Fruit fly (Drosophila melanogaster) whole organism, embryonic: ENCODE results near the gene Rbcn-3B.

ENCODE experiments used
- Asciz ChIP-seq: fragments of 200-800 bp; sonication (Bioruptor generic); optimal IDR thresholded peaks from 2 replicates; lab custom pipeline; 2017; ENCODE audit warnings: missing biosample characterization, mild to moderate bottlenecking, missing genetic modification characterization, missing genetic modification reagents
- Awh ChIP-seq: fragments of 200-800 bp; sonication (Bioruptor generic); IDR thresholded peaks from 2 replicates; pipeline ENCODE4, ENCODE4 v1.3.6; 2022; ENCODE audit warnings: missing biosample characterization, missing genetic modification characterization
- B-H2 ChIP-seq: fragments of 200-800 bp; sonication (Bioruptor generic); optimal IDR thresholded peaks from 2 replicates; lab custom pipeline; 2018; ENCODE audit warnings: missing biosample characterization, mild to moderate bottlenecking, missing genetic modification characterization
- CG10209 ChIP-seq: fragments of 200-800 bp; sonication (Bioruptor generic); optimal IDR thresholded peaks from 3 replicates; lab custom pipeline; 2017; ENCODE audit warnings: missing biosample characterization, mild to moderate bottlenecking, missing genetic modification characterization, missing genetic modification reagents
- CG1024 ChIP-seq: fragments of 200-800 bp; sonication (Bioruptor generic); IDR thresholded peaks from 2 replicates; pipeline ENCODE4 v1.3.6; 2022; ENCODE audit warnings: missing biosample characterization, missing genetic modification characterization
- CG10321 ChIP-seq: fragments of 200-800 bp; sonication (Bioruptor generic); IDR thresholded peaks from 2 replicates; pipeline ENCODE4 v1.3.6; 2022; ENCODE audit warnings: missing biosample characterization, missing genetic modification characterization
- CG12155 ChIP-seq: fragments of 200-800 bp; sonication (Bioruptor generic); optimal IDR thresholded peaks from 3 replicates; lab custom pipeline; 2016; ENCODE audit warnings: missing biosample characterization, missing genetic modification characterization
- CG14050 ChIP-seq: fragments of 200-800 bp; sonication (Bioruptor generic); IDR thresholded peaks from 3 replicates; pipeline ENCODE4 v1.3.6; 2022; ENCODE audit warnings: missing biosample characterization, missing genetic modification characterization
- CG14965 ChIP-seq: fragments of 200-800 bp; sonication (Bioruptor generic); optimal IDR thresholded peaks from 2 replicates; lab custom pipeline; 2016; ENCODE audit warnings: missing biosample characterization, missing genetic modification characterization, borderline replicate concordance
- CG1602 ChIP-seq: fragments of 200-800 bp; sonication (Bioruptor generic); optimal IDR thresholded peaks from 3 replicates; lab custom pipeline; 2016; ENCODE audit warnings: missing biosample characterization, missing genetic modification characterization
- CG17385 ChIP-seq: fragments of 200-800 bp; sonication (Bioruptor generic); optimal IDR thresholded peaks from 3 replicates; lab custom pipeline; 2018; ENCODE audit warnings: missing biosample characterization, mild to moderate bottlenecking, missing genetic modification characterization
- CG18764 ChIP-seq: fragments of 200-800 bp; sonication (Bioruptor generic); optimal IDR thresholded peaks from 3 replicates; lab custom pipeline; 2016; ENCODE audit warnings: missing biosample characterization, missing genetic modification characterization
- CG34224 ChIP-seq: fragments of 200-800 bp; sonication (Bioruptor generic); IDR thresholded peaks from 3 replicates; pipeline ENCODE4 v1.3.6; 2022; ENCODE audit warnings: missing biosample characterization, missing genetic modification characterization; ENCODE audit not compliant: partially characterized antibody
- CG3838 ChIP-seq: fragments of 200-800 bp; sonication (Bioruptor generic); optimal IDR thresholded peaks from 3 replicates; lab custom pipeline; 2016; ENCODE audit warnings: missing biosample characterization, missing genetic modification characterization
- CG6175 ChIP-seq: fragments of 200-800 bp; sonication (Bioruptor generic); IDR thresholded peaks from 3 replicates; pipeline ENCODE4 v1.3.6; 2022; ENCODE audit warnings: missing biosample characterization, missing genetic modification characterization
- CG6813 ChIP-seq: fragments of 200-800 bp; sonication (Bioruptor generic); optimal IDR thresholded peaks from 2 replicates; lab custom pipeline; 2017; ENCODE audit warnings: missing biosample characterization, missing genetic modification characterization, mild to moderate bottlenecking, moderate library complexity, missing genetic modification reagents
- CG9817 ChIP-seq: fragments of 200-800 bp; sonication (Bioruptor generic); optimal IDR thresholded peaks from 2 replicates; lab custom pipeline; 2018; ENCODE audit warnings: missing biosample characterization, mild to moderate bottlenecking, missing genetic modification characterization, moderate library complexity
- Deaf1 ChIP-seq: fragments of 200-800 bp; optimal IDR thresholded peaks from 3 replicates; lab custom pipeline; 2019; ENCODE audit warnings: missing biosample characterization, mild to moderate bottlenecking, missing genetic modification characterization, moderate library complexity
- Dek ChIP-seq: fragments of 200-800 bp; sonication (Bioruptor generic); optimal IDR thresholded peaks from 3 replicates; lab custom pipeline; 2019; ENCODE audit warnings: missing biosample characterization, mild to moderate bottlenecking, missing genetic modification characterization, moderate library complexity
- Ets97D ChIP-seq: fragments of 200-800 bp; sonication (Bioruptor generic); optimal IDR thresholded peaks from 3 replicates; lab custom pipeline; 2016; ENCODE audit warnings: missing biosample characterization, missing genetic modification characterization
- Hmx ChIP-seq: fragments of 200-800 bp; sonication (Bioruptor generic); optimal IDR thresholded peaks from 2 replicates; lab custom pipeline; 2016; ENCODE audit warnings: missing biosample characterization, missing genetic modification characterization
- Lhr ChIP-seq: fragments of 200-800 bp; sonication (Bioruptor generic); optimal IDR thresholded peaks from 3 replicates; lab custom pipeline; 2017; ENCODE audit warnings: mild to moderate bottlenecking, missing biosample characterization, missing genetic modification reagents, missing genetic modification characterization
- Lpt ChIP-seq: fragments of >200 bp; optimal IDR thresholded peaks from 2 replicates; lab custom pipeline; 2018; ENCODE audit warnings: missing biosample characterization, missing genetic modification characterization
- MESR4 ChIP-seq: fragments of 200-800 bp; sonication (Bioruptor generic); optimal IDR thresholded peaks from 2 replicates; lab custom pipeline; 2018; ENCODE audit warnings: missing biosample characterization, mild to moderate bottlenecking, missing genetic modification characterization, moderate library complexity
- Med ChIP-seq: fragments of 200-800 bp; sonication (Bioruptor generic); peaks from one replicate; lab custom pipeline; 2016; ENCODE audit warnings: missing biosample characterization, missing genetic modification characterization, mild to moderate bottlenecking, inconsistent platforms, moderate library complexity
- Myb ChIP-seq: fragments of 200-800 bp; sonication (Bioruptor generic); optimal IDR thresholded peaks from 2 replicates; lab custom pipeline; 2016; ENCODE audit warnings: missing biosample characterization, missing genetic modification characterization
- Sry-δ ChIP-seq: fragments of 200-800 bp; sonication (Bioruptor generic); optimal IDR thresholded peaks from 2 replicates; lab custom pipeline; 2016; ENCODE audit warnings: missing biosample characterization, missing genetic modification characterization
- ab ChIP-seq: fragments of 200-800 bp; sonication (Bioruptor generic); optimal IDR thresholded peaks from 2 replicates; lab custom pipeline; 2016; ENCODE audit warnings: missing biosample characterization, missing genetic modification characterization
- abd-A ChIP-seq: fragments of 200-800 bp; sonication (Bioruptor generic); optimal IDR thresholded peaks from 3 replicates; lab custom pipeline; 2019; ENCODE audit warnings: missing biosample characterization, mild to moderate bottlenecking, missing genetic modification characterization, moderate library complexity
- ato ChIP-seq: fragments of 200-800 bp; sonication (Bioruptor generic); IDR thresholded peaks from 2 replicates; pipeline ENCODE4 v1.3.6; 2022; ENCODE audit warnings: missing biosample characterization, missing genetic modification characterization; ENCODE audit not compliant: partially characterized antibody
- bab2 ChIP-seq: fragments of 200-800 bp; sonication (Bioruptor generic); optimal IDR thresholded peaks from 2 replicates; lab custom pipeline; 2016; ENCODE audit warnings: missing biosample characterization, missing genetic modification characterization
- croc ChIP-seq: fragments of 200-800 bp; sonication (Bioruptor generic); conservative IDR thresholded peaks from 3 replicates; pipeline ENCODE4 v1.3.6; 2022; ENCODE audit warnings: missing biosample characterization, missing genetic modification characterization
- esg ChIP-seq: fragments of 200-800 bp; sonication (Bioruptor generic); conservative IDR thresholded peaks from 2 replicates; pipeline ENCODE4 v1.3.6; 2022; ENCODE audit warnings: missing biosample characterization, missing genetic modification characterization
- ftz-f1 ChIP-seq: fragments of 200-800 bp; sonication (Bioruptor generic); optimal IDR thresholded peaks from 2 replicates; lab custom pipeline; 2016; ENCODE audit warnings: missing biosample characterization, missing genetic modification characterization
- jumu ChIP-seq: fragments of 200-800 bp; sonication (Bioruptor generic); optimal IDR thresholded peaks from 3 replicates; lab custom pipeline; 2016; ENCODE audit warnings: missing biosample characterization, missing genetic modification characterization
- lola ChIP-seq, 3 experiments: fragments of >200 bp in 2 of 3; fragments of 200-800 bp in 1 of 3; sonication (Bioruptor generic) in 1 of 3; optimal IDR thresholded peaks; 2 replicates each; lab custom pipeline; 2017 to 2019; ENCODE audit warnings: missing biosample characterization in 3 of 3, missing genetic modification characterization in 3 of 3, mild to moderate bottlenecking in 1 of 3, moderate library complexity in 1 of 3
- mld ChIP-seq: fragments of 200-800 bp; sonication (Bioruptor generic); IDR thresholded peaks from 3 replicates; pipeline ENCODE4 v1.3.6; 2022; ENCODE audit warnings: missing biosample characterization, missing genetic modification characterization; ENCODE audit not compliant: partially characterized antibody
- nerfin-2 ChIP-seq: fragments of 200-800 bp; sonication (Bioruptor generic); IDR thresholded peaks from 2 replicates; pipeline ENCODE4 v1.3.6; 2022; ENCODE audit warnings: missing biosample characterization, missing genetic modification characterization; ENCODE audit not compliant: partially characterized antibody
- onecut ChIP-seq: fragments of 200-800 bp; sonication (Bioruptor generic); IDR thresholded peaks from 2 replicates; pipeline ENCODE4 v1.3.6; 2022; ENCODE audit warnings: missing biosample characterization, missing genetic modification characterization
- pan ChIP-seq, 4 experiments: fragments of >200 bp in 3 of 4; fragments of 200-800 bp in 1 of 4; sonication (Bioruptor generic) in 1 of 4; optimal IDR thresholded peaks in 3 of 4; IDR thresholded peaks in 1 of 4; 2 replicates each; pipeline versions ENCODE4 v1.3.6 to Lab custom; 2017 to 2022; ENCODE audit warnings: missing biosample characterization in 2 of 4, missing genetic modification characterization in 2 of 4, mixed read lengths in 1 of 4
- peb ChIP-seq: fragments of 200-800 bp; sonication (Bioruptor generic); IDR thresholded peaks from 2 replicates; pipeline ENCODE4 v1.3.6; 2022; ENCODE audit warnings: missing biosample characterization, missing genetic modification characterization
- repo ChIP-seq: fragments of 200-800 bp; sonication (Bioruptor generic); optimal IDR thresholded peaks from 2 replicates; lab custom pipeline; 2016; ENCODE audit warnings: missing biosample characterization, missing genetic modification characterization
- ro ChIP-seq: fragments of 200-800 bp; sonication (Bioruptor generic); IDR thresholded peaks from 2 replicates; pipeline ENCODE4 v1.3.6; 2022; ENCODE audit warnings: missing biosample characterization, missing genetic modification characterization
- sc ChIP-seq, 3 experiments: fragments of >200 bp in 2 of 3; fragments of 200-800 bp in 1 of 3; sonication (Bioruptor generic) in 1 of 3; optimal IDR thresholded peaks; 2 replicates in 2 of 3; 3 replicates in 1 of 3; lab custom pipeline; 2017; ENCODE audit warnings: mild to moderate bottlenecking in 1 of 3, missing biosample characterization in 1 of 3, missing genetic modification characterization in 1 of 3, missing genetic modification reagents in 1 of 3
- sd ChIP-seq: fragments of 200-800 bp; sonication (Bioruptor generic); optimal IDR thresholded peaks from 3 replicates; lab custom pipeline; 2018; ENCODE audit warnings: missing biosample characterization, mild to moderate bottlenecking, missing genetic modification characterization, moderate library complexity
- stwl ChIP-seq: fragments of 200-800 bp; sonication (Bioruptor generic); optimal IDR thresholded peaks from 3 replicates; lab custom pipeline; 2018; ENCODE audit warnings: missing biosample characterization, mild to moderate bottlenecking, missing genetic modification characterization, moderate library complexity
- usp ChIP-seq: fragments of >200 bp; optimal IDR thresholded peaks from 2 replicates; lab custom pipeline; 2017; ENCODE audit warnings: missing biosample characterization, missing genetic modification characterization

Rbcn-3B gene

dm6 chrX:1944245-1945114 is 35.8 kb downstream of the Rbcn-3B start (continued):
- TF ChIP-seq abd-A (tag; lab: Kevin White, UChicago) = peak; percentile 5
- TF ChIP-seq CG6175 (GFP tag; lab: Robert Waterston, UW) = no peak
- TF ChIP-seq Lhr (GFP tag; lab: Kevin White, UChicago) = no peak
- TF ChIP-seq CG1024 = peak; percentile 42; the same call in 1 of the 2 replicates
- TF ChIP-seq CG12155 (GFP tag; lab: Kevin White, UChicago) = peak; percentile 35
- TF ChIP-seq CG10321 = no peak
- TF ChIP-seq peb (GFP tag; lab: Robert Waterston, UW) = 0 out of 2 replicates have a peak, but pooled peaks have one; percentile 10
- no peak for TF ChIP-seq ato (GFP tag; lab: Robert Waterston, UW)
- TF ChIP-seq bab2 (GFP tag; lab: Kevin White, UChicago) = peak; percentile 9
- no peak for TF ChIP-seq CG34224 (GFP tag; lab: Robert Waterston, UW)
- no peak for TF ChIP-seq CG6813 (GFP tag; lab: Kevin White, UChicago)
- no peak for TF ChIP-seq pan (optimal IDR thresholded peaks at IDR 0.05; lab: Kevin White, UChicago)
- TF ChIP-seq pan (GFP tag; optimal IDR thresholded peaks at IDR 0.05 in 1 of 2, IDR thresholded peaks at IDR 0.05 in 1 of 2) = peak in 1 of 2 experiments; percentile 43
- TF ChIP-seq usp (GFP tag; lab: Kevin White, UChicago) = no peak
- no peak for TF ChIP-seq ftz-f1 (GFP tag; lab: Kevin White, UChicago)
- TF ChIP-seq CG17385 (GFP tag; lab: Kevin White, UChicago) = no peak
- no peak for TF ChIP-seq onecut (GFP tag; lab: Robert Waterston, UW)
- TF ChIP-seq Sry-δ = no peak
- peak; percentile 57; the same call in 1 of the 2 replicates for TF ChIP-seq esg
- no peak for TF ChIP-seq CG18764 (GFP tag; lab: Kevin White, UChicago)
- peak in 1 of 3 experiments; percentile 7 for TF ChIP-seq lola (GFP tag; optimal IDR thresholded peaks at IDR 0.05; lab: Kevin White, UChicago)
- peak; percentile 36 for TF ChIP-seq jumu
- peak; percentile 57; the same call in 1 of the 2 replicates for TF ChIP-seq Awh (GFP tag; lab: Robert Waterston, UW)
- no peak for TF ChIP-seq Ets97D (GFP tag; lab: Kevin White, UChicago)
- no peak for TF ChIP-seq ab (GFP tag; lab: Kevin White, UChicago)
- TF ChIP-seq CG14050 (GFP tag; lab: Robert Waterston, UW) = peak; percentile 31; the same call in 1 of the 3 replicates
- TF ChIP-seq ro = no peak
- peak; percentile 50; the same call in 2 of the 3 replicates for TF ChIP-seq croc (GFP tag; lab: Robert Waterston, UW)
- no peak for TF ChIP-seq B-H2 (GFP tag; lab: Kevin White, UChicago)
- no peak for TF ChIP-seq CG3838 (GFP tag; lab: Kevin White, UChicago)
- no peak for TF ChIP-seq CG14965 (GFP tag; lab: Kevin White, UChicago)
- TF ChIP-seq Deaf1 = no peak
- no peak for TF ChIP-seq nerfin-2 (GFP tag; lab: Robert Waterston, UW)
- no peak for TF ChIP-seq sc (optimal IDR thresholded peaks at IDR 0.05; lab: Kevin White, UChicago)
- no peak for TF ChIP-seq sc (GFP tag; optimal IDR thresholded peaks at IDR 0.05; lab: Kevin White, UChicago)
- TF ChIP-seq stwl (tag; lab: Kevin White, UChicago) = no peak
- peak; percentile 27 for TF ChIP-seq CG1602 (GFP tag; lab: Kevin White, UChicago)
- TF ChIP-seq mld (GFP tag; lab: Robert Waterston, UW) = no peak
- TF ChIP-seq Dek = no peak
- TF ChIP-seq Myb (GFP tag; lab: Kevin White, UChicago) = no peak
- no peak for TF ChIP-seq CG10209 (GFP tag; lab: Kevin White, UChicago)
- peak; percentile 52 for TF ChIP-seq CG9817 (tag; lab: Kevin White, UChicago)
- no peak for TF ChIP-seq Lpt
- no peak for TF ChIP-seq Asciz (GFP tag; lab: Kevin White, UChicago)
- no peak for TF ChIP-seq MESR4 (GFP tag; lab: Kevin White, UChicago)
- TF ChIP-seq sd (tag; lab: Kevin White, UChicago) = peak; percentile 22
- no peak for TF ChIP-seq Hmx (GFP tag; lab: Kevin White, UChicago)
- peak; percentile 95 for TF ChIP-seq Med (GFP tag; lab: Kevin White, UChicago)
- peak; percentile 4 for TF ChIP-seq repo (GFP tag; lab: Kevin White, UChicago)
